Fruit fly (Drosophila melanogaster) whole organism, pupa: ENCODE results near the gene chb.

Experiments used
- CG10348 ChIP-seq: fragments of 200-800 bp; sonication (Bioruptor generic); IDR thresholded peaks from 2 replicates; pipeline ENCODE4 v1.3.6; 2022; ENCODE audit warnings: missing biosample characterization, missing genetic modification characterization
- CG12605 ChIP-seq: fragments of 200-800 bp; sonication (Bioruptor generic); IDR thresholded peaks from 2 replicates; pipeline ENCODE4 v1.3.6; 2022; ENCODE audit warnings: missing biosample characterization, missing genetic modification characterization
- CG13204 ChIP-seq: fragments of 200-800 bp; sonication (Bioruptor generic); optimal IDR thresholded peaks from 2 replicates; lab custom pipeline; 2018; ENCODE audit warnings: missing biosample characterization, mild to moderate bottlenecking, missing genetic modification characterization, moderate library complexity
- CG14655 ChIP-seq: fragments of 200-800 bp; sonication (Bioruptor generic); optimal IDR thresholded peaks from 3 replicates; lab custom pipeline; 2017; ENCODE audit warnings: mild to moderate bottlenecking, missing biosample characterization, missing genetic modification reagents, missing genetic modification characterization
- CG15710 ChIP-seq: fragments of 200-800 bp; sonication (Bioruptor generic); optimal IDR thresholded peaks from 2 replicates; lab custom pipeline; 2018; ENCODE audit warnings: missing biosample characterization, mild to moderate bottlenecking, missing genetic modification characterization, moderate library complexity
- CG17806 ChIP-seq: fragments of 200-800 bp; sonication (Bioruptor generic); optimal IDR thresholded peaks from 2 replicates; lab custom pipeline; 2018; ENCODE audit warnings: missing biosample characterization, mild to moderate bottlenecking, missing genetic modification characterization, moderate library complexity
- CG32121 ChIP-seq: fragments of 200-800 bp; sonication (Bioruptor generic); IDR thresholded peaks from 2 replicates; pipeline ENCODE4 v1.3.6; 2022; ENCODE audit warnings: missing biosample characterization, missing genetic modification characterization
- CG34367 ChIP-seq: fragments of 200-800 bp; sonication (Bioruptor generic); optimal IDR thresholded peaks from 2 replicates; lab custom pipeline; 2018; ENCODE audit warnings: missing biosample characterization, mild to moderate bottlenecking, missing genetic modification characterization
- CG4496 ChIP-seq: fragments of 200-800 bp; sonication (Bioruptor generic); IDR thresholded peaks from 3 replicates; pipeline ENCODE4 v1.3.6; 2022; ENCODE audit warnings: missing biosample characterization, missing genetic modification characterization
- CG8159 ChIP-seq: fragments of 200-800 bp; sonication (Bioruptor generic); optimal IDR thresholded peaks from 3 replicates; lab custom pipeline; 2018; ENCODE audit warnings: missing biosample characterization, mild to moderate bottlenecking, missing genetic modification characterization, moderate library complexity
- CG8301 ChIP-seq: fragments of 200-800 bp; sonication (Bioruptor generic); optimal IDR thresholded peaks from 2 replicates; lab custom pipeline; 2018; ENCODE audit warnings: missing biosample characterization, mild to moderate bottlenecking, missing genetic modification characterization
- CG9948 ChIP-seq: fragments of 200-800 bp; sonication (Bioruptor generic); optimal IDR thresholded peaks from 2 replicates; lab custom pipeline; 2018; ENCODE audit warnings: missing biosample characterization, mild to moderate bottlenecking, missing genetic modification characterization, moderate library complexity
- D1 ChIP-seq: fragments of 200-800 bp; sonication (Bioruptor generic); optimal IDR thresholded peaks from 2 replicates; lab custom pipeline; 2018; ENCODE audit warnings: missing biosample characterization, mild to moderate bottlenecking, missing genetic modification characterization, moderate library complexity
- EcR ChIP-seq: fragments of 200-800 bp; sonication (Bioruptor generic); optimal IDR thresholded peaks from 3 replicates; lab custom pipeline; 2019; ENCODE audit warnings: missing biosample characterization, missing genetic modification characterization, mild to moderate bottlenecking, moderate library complexity, missing genetic modification reagents
- Ets98B ChIP-seq: fragments of 200-800 bp; sonication (Bioruptor generic); IDR thresholded peaks from 2 replicates; pipeline ENCODE4 v1.3.6; 2022; ENCODE audit warnings: missing biosample characterization, missing genetic modification characterization
- Pif1A ChIP-seq: fragments of 200-800 bp; sonication (Bioruptor generic); optimal IDR thresholded peaks from 3 replicates; lab custom pipeline; 2016; ENCODE audit warnings: missing biosample characterization, missing genetic modification characterization
- Pif1B ChIP-seq: fragments of 200-800 bp; sonication (Bioruptor generic); optimal IDR thresholded peaks from 3 replicates; lab custom pipeline; 2016; ENCODE audit warnings: missing biosample characterization, missing genetic modification characterization
- Snoo ChIP-seq: fragments of 200-800 bp; sonication (Bioruptor generic); optimal IDR thresholded peaks from 3 replicates; lab custom pipeline; 2017; ENCODE audit warnings: missing biosample characterization, mild to moderate bottlenecking, missing genetic modification characterization, inconsistent platforms
- fd96Ca ChIP-seq: fragments of 200-800 bp; sonication (Bioruptor generic); IDR thresholded peaks from 3 replicates; pipeline ENCODE4 v1.3.6; 2022; ENCODE audit warnings: missing biosample characterization, missing genetic modification characterization
- gl ChIP-seq: fragments of 200-800 bp; sonication (Bioruptor generic); optimal IDR thresholded peaks from 2 replicates; lab custom pipeline; 2018; ENCODE audit warnings: missing biosample characterization, mild to moderate bottlenecking, missing genetic modification characterization
- rn ChIP-seq: fragments of 200-800 bp; sonication (Bioruptor generic); IDR thresholded peaks from 2 replicates; pipeline ENCODE4 v1.3.6; 2022; ENCODE audit warnings: missing biosample characterization, missing genetic modification characterization

chb gene

dm6 chr3L:21225642-21226041, 53.0 kb downstream of the chb start:
- TF ChIP-seq CG4496 (GFP tag; lab: Robert Waterston, UW) (0 out of 3 replicates have a peak, but pooled peaks have one; percentile 8), fd96Ca (GFP tag; lab: Robert Waterston, UW) (0 out of 3 replicates have a peak, but pooled peaks have one; percentile 18), CG14655 (GFP tag; lab: Kevin White, UChicago) (no peak)

dm6 chr3L:21226309-21226708, 53.7 kb downstream of the chb start, which contains the start of gene Eip78C:
Eip78C (plus strand) TSS chr3L:21226609.
- TF ChIP-seq CG14655 (GFP tag; lab: Kevin White, UChicago), result peak; percentile 6
- TF ChIP-seq CG8301 (tag; lab: Kevin White, UChicago), result no peak
- TF ChIP-seq CG15710 (tag; lab: Kevin White, UChicago), result no peak
- peak; percentile 50; the same call in 1 of the 3 replicates for TF ChIP-seq fd96Ca (GFP tag; lab: Robert Waterston, UW)
- no peak for TF ChIP-seq CG4496 (GFP tag; lab: Robert Waterston, UW)
- TF ChIP-seq Snoo (tag; lab: Kevin White, UChicago), result no peak
- no peak for TF ChIP-seq CG12605 (GFP tag; lab: Robert Waterston, UW)
- no peak for TF ChIP-seq D1 (tag; lab: Kevin White, UChicago)
- TF ChIP-seq rn (GFP tag; lab: Robert Waterston, UW), result no peak
- no peak for TF ChIP-seq CG10348 (GFP tag; lab: Robert Waterston, UW)
- no peak for TF ChIP-seq CG17806 (tag; lab: Kevin White, UChicago)
- TF ChIP-seq CG13204 (GFP tag; lab: Kevin White, UChicago), result no peak
- no peak for TF ChIP-seq CG34367 (tag; lab: Kevin White, UChicago)
- TF ChIP-seq gl (tag; lab: Kevin White, UChicago), result no peak
- no peak for TF ChIP-seq Pif1A (GFP tag; lab: Kevin White, UChicago)
- TF ChIP-seq CG9948 (tag; lab: Kevin White, UChicago), result no peak
- peak; percentile 41; the same call in 1 of the 2 replicates for TF ChIP-seq Ets98B
- 0 out of 2 replicates have a peak, but pooled peaks have one; percentile 29 for TF ChIP-seq CG32121
- no peak for TF ChIP-seq EcR (GFP tag; lab: Kevin White, UChicago)
- TF ChIP-seq CG8159 (tag; lab: Kevin White, UChicago), result no peak
- TF ChIP-seq Pif1B (GFP tag; lab: Kevin White, UChicago), result no peak

dm6 chr3L:21229764-21230163, 57.1 kb downstream of the chb start:
- TF ChIP-seq Snoo (tag; lab: Kevin White, UChicago) (no peak), Ets98B (peak; percentile 75), CG9948 (tag; lab: Kevin White, UChicago) (no peak), rn (GFP tag; lab: Robert Waterston, UW) (peak; percentile 38; the same call in 1 of the 2 replicates), CG14655 (GFP tag; lab: Kevin White, UChicago) (peak; percentile 77), fd96Ca (GFP tag; lab: Robert Waterston, UW) (peak; percentile 82; the same call in 2 of the 3 replicates), CG4496 (GFP tag; lab: Robert Waterston, UW) (peak; percentile 78), CG12605 (GFP tag; lab: Robert Waterston, UW) (peak; percentile 41; the same call in 1 of the 2 replicates), CG32121 (peak; percentile 72), CG17806 (tag; lab: Kevin White, UChicago) (no peak), D1 (tag; lab: Kevin White, UChicago) (no peak), CG34367 (tag; lab: Kevin White, UChicago) (no peak), Pif1A (GFP tag; lab: Kevin White, UChicago) (peak; percentile 39), gl (tag; lab: Kevin White, UChicago) (no peak), CG13204 (GFP tag; lab: Kevin White, UChicago) (no peak), Pif1B (GFP tag; lab: Kevin White, UChicago) (peak; percentile 20), EcR (GFP tag; lab: Kevin White, UChicago) (no peak), CG15710 (tag; lab: Kevin White, UChicago) (no peak), CG8159 (tag; lab: Kevin White, UChicago) (no peak), CG8301 (tag; lab: Kevin White, UChicago) (peak; percentile 71), CG10348 (GFP tag; lab: Robert Waterston, UW) (no peak; the same call in 1 of the 2 replicates)
- TF ChIP-seq, all 21 proteins: peak for 10

dm6 chr3L:21230762-21231161, 58.1 kb downstream of the chb start:
- no peak for TF ChIP-seq CG15710 (tag; lab: Kevin White, UChicago)
- no peak for TF ChIP-seq CG17806 (tag; lab: Kevin White, UChicago)
- TF ChIP-seq CG9948 (tag; lab: Kevin White, UChicago), result no peak
- no peak for TF ChIP-seq Ets98B
- no peak for TF ChIP-seq CG12605 (GFP tag; lab: Robert Waterston, UW)
- TF ChIP-seq D1 (tag; lab: Kevin White, UChicago), result no peak
- no peak for TF ChIP-seq CG34367 (tag; lab: Kevin White, UChicago)
- TF ChIP-seq CG8301 (tag; lab: Kevin White, UChicago), result no peak
- TF ChIP-seq EcR (GFP tag; lab: Kevin White, UChicago), result no peak
- no peak for TF ChIP-seq Snoo (tag; lab: Kevin White, UChicago)
- no peak for TF ChIP-seq fd96Ca (GFP tag; lab: Robert Waterston, UW)
- no peak for TF ChIP-seq Pif1B (GFP tag; lab: Kevin White, UChicago)
- no peak for TF ChIP-seq CG8159 (tag; lab: Kevin White, UChicago)
- TF ChIP-seq rn (GFP tag; lab: Robert Waterston, UW), result no peak
